Worm (Caenorhabditis elegans) whole organism, L4 larva: Measurements from ENCODE around the gene srx-59.
A peak's percentile ranks its signal among the peaks of the same experiment; 100 is the strongest.

Source experiments
- D1046.2 ChIP-seq: fragments of 200-800 bp; sonication (Bioruptor generic); IDR thresholded peaks from 2 replicates; pipeline ENCODE4 v1.3.6; 2022; ENCODE audit warnings: missing genetic modification characterization, missing compliant biosample characterization
- F10B5.3 ChIP-seq: sonication (generic microtip); optimal IDR thresholded peaks from 2 replicates; lab custom pipeline; 2016; ENCODE audit warnings: mild to moderate bottlenecking, missing genetic modification characterization, missing compliant biosample characterization
- F49E8.2 ChIP-seq: sonication (generic microtip); optimal IDR thresholded peaks from 2 replicates; lab custom pipeline; 2016; ENCODE audit warnings: missing compliant biosample characterization, mild to moderate bottlenecking, missing genetic modification characterization, borderline replicate concordance
- T26A8.4 ChIP-seq: fragments of 200-800 bp; sonication (Bioruptor generic); IDR thresholded peaks from 2 replicates; pipeline ENCODE4 v1.3.6; 2022; ENCODE audit warnings: missing genetic modification characterization, missing compliant biosample characterization
- Y75B8A.6 ChIP-seq: fragments of 200-800 bp; sonication (Bioruptor generic); IDR thresholded peaks from 2 replicates; pipeline ENCODE4 v1.3.6; 2022; ENCODE audit warnings: missing genetic modification reagents, missing genetic modification characterization, missing compliant biosample characterization
- aha-1 ChIP-seq: fragments of 150-350 bp; peaks from one replicate; lab custom pipeline; 2014; ENCODE audit warnings: missing biosample characterization, missing genetic modification characterization
- ama-1 ChIP-seq: fragments of 150-350 bp; optimal IDR thresholded peaks from 2 replicates; lab custom pipeline; 2014; ENCODE audit warnings: inconsistent platforms, mixed read lengths
- ceh-28 ChIP-seq: fragments of 150-350 bp; optimal IDR thresholded peaks from 2 replicates; lab custom pipeline; 2014; ENCODE audit warnings: missing biosample characterization, missing genetic modification reagents, missing genetic modification characterization
- ceh-82 ChIP-seq: sonication (generic microtip); optimal IDR thresholded peaks from 2 replicates; lab custom pipeline; 2017; ENCODE audit warnings: missing biosample characterization, missing genetic modification characterization
- cey-2 ChIP-seq: sonication (generic microtip); optimal IDR thresholded peaks from 3 replicates; lab custom pipeline; 2017; ENCODE audit warnings: missing genetic modification characterization, mild to moderate bottlenecking, missing compliant biosample characterization, antibody characterized with exemption, borderline replicate concordance; ENCODE audit not compliant: insufficient read depth
- daf-16 ChIP-seq, 3 experiments: sonication (generic microtip); optimal IDR thresholded peaks; 2 replicates each; lab custom pipeline; 2016 to 2017; ENCODE audit warnings: missing genetic modification characterization in 3 of 3, missing genetic modification reagents in 3 of 3, mild to moderate bottlenecking in 2 of 3, missing compliant biosample characterization in 2 of 3, missing biosample characterization in 1 of 3, moderate library complexity in 1 of 3
- dmd-8 ChIP-seq: fragments of 200-800 bp; sonication (Bioruptor generic); IDR thresholded peaks from 2 replicates; pipeline ENCODE4 v1.3.6; 2022; ENCODE audit warnings: missing genetic modification characterization, missing compliant biosample characterization
- dve-1 ChIP-seq: sonication (generic microtip); optimal IDR thresholded peaks from 2 replicates; lab custom pipeline; 2017; ENCODE audit warnings: antibody characterized with exemption, mild to moderate bottlenecking, missing genetic modification characterization, missing compliant biosample characterization; ENCODE audit not compliant: insufficient read depth
- egl-27 ChIP-seq: sonication (generic microtip); optimal IDR thresholded peaks from 3 replicates; lab custom pipeline; 2017; ENCODE audit warnings: missing biosample characterization, missing genetic modification reagents, missing genetic modification characterization
- gei-8 ChIP-seq: fragments of 200-800 bp; sonication (Bioruptor generic); optimal IDR thresholded peaks from 2 replicates; lab custom pipeline; 2018; ENCODE audit warnings: mild to moderate bottlenecking, missing genetic modification characterization, missing compliant biosample characterization
- hlh-11 ChIP-seq: fragments of 200-800 bp; sonication (Bioruptor generic); optimal IDR thresholded peaks from 2 replicates; lab custom pipeline; 2018; ENCODE audit warnings: mild to moderate bottlenecking, missing genetic modification characterization, missing compliant biosample characterization
- hmg-1.1 ChIP-seq: fragments of 200-800 bp; sonication (Bioruptor generic); IDR thresholded peaks from 2 replicates; pipeline ENCODE4 v1.3.6; 2022; ENCODE audit warnings: missing genetic modification reagents, missing genetic modification characterization, missing compliant biosample characterization
- lin-1 ChIP-seq: fragments of 200-800 bp; sonication (Bioruptor generic); IDR thresholded peaks from 2 replicates; pipeline ENCODE4 v1.3.6; 2022; ENCODE audit warnings: missing genetic modification reagents, missing genetic modification characterization, missing compliant biosample characterization
- lin-29 ChIP-seq: fragments of 200-800 bp; sonication (Bioruptor generic); IDR thresholded peaks from 2 replicates; pipeline ENCODE4 v1.3.6; 2022; ENCODE audit warnings: missing genetic modification reagents, missing genetic modification characterization, missing compliant biosample characterization
- madf-5 ChIP-seq, 2 experiments: fragments of 200-800 bp; sonication (Bioruptor generic); IDR thresholded peaks; 2 replicates each; pipeline ENCODE4 v1.3.6; 2022; ENCODE audit warnings: missing compliant biosample characterization in 2 of 2, missing genetic modification characterization in 2 of 2
- mes-2 ChIP-seq: sonication (generic microtip); optimal IDR thresholded peaks from 2 replicates; lab custom pipeline; 2016; ENCODE audit warnings: missing genotype, mild to moderate bottlenecking, missing genetic modification characterization, missing compliant biosample characterization; ENCODE audit not compliant: poor library complexity, severe bottlenecking
- mxl-2 ChIP-seq: fragments of 200-800 bp; sonication (Bioruptor generic); conservative IDR thresholded peaks from 2 replicates; pipeline ENCODE4 v1.3.6; 2022; ENCODE audit warnings: missing genetic modification reagents, missing genetic modification characterization, missing compliant biosample characterization
- mxl-3 ChIP-seq: fragments of 200-800 bp; sonication (Bioruptor generic); optimal IDR thresholded peaks from 2 replicates; lab custom pipeline; 2018; ENCODE audit warnings: mild to moderate bottlenecking, missing genetic modification characterization, missing compliant biosample characterization
- nhr-11 ChIP-seq: fragments of 150-350 bp; optimal IDR thresholded peaks from 2 replicates; lab custom pipeline; 2014; ENCODE audit warnings: missing biosample characterization, missing genetic modification characterization
- nhr-6 ChIP-seq: fragments of 150-350 bp; optimal IDR thresholded peaks from 2 replicates; lab custom pipeline; 2014; ENCODE audit warnings: missing biosample characterization, missing genetic modification characterization
- nhr-76 ChIP-seq: fragments of 150-350 bp; optimal IDR thresholded peaks from 2 replicates; lab custom pipeline; 2014; ENCODE audit warnings: missing biosample characterization, missing genetic modification characterization
- nhr-77 ChIP-seq: fragments of 150-350 bp; optimal IDR thresholded peaks from 2 replicates; lab custom pipeline; 2014; ENCODE audit warnings: missing biosample characterization, missing genetic modification characterization
- rbr-2 ChIP-seq: sonication (generic microtip); optimal IDR thresholded peaks from 2 replicates; lab custom pipeline; 2016; ENCODE audit warnings: missing genotype, missing genetic modification characterization, missing compliant biosample characterization
- saeg-2 ChIP-seq: fragments of 200-800 bp; sonication (Bioruptor generic); IDR thresholded peaks from 2 replicates; pipeline ENCODE4 v1.3.6; 2022; ENCODE audit warnings: missing genetic modification reagents, missing genetic modification characterization, missing compliant biosample characterization
- set-16 ChIP-seq: fragments of 200-800 bp; sonication (Bioruptor generic); IDR thresholded peaks from 2 replicates; pipeline ENCODE4 v1.3.6; 2022; ENCODE audit warnings: missing genetic modification reagents, missing genetic modification characterization, missing compliant biosample characterization
- snpc-1.2 ChIP-seq: fragments of 200-800 bp; sonication (Bioruptor generic); IDR thresholded peaks from 2 replicates; pipeline ENCODE4 v1.3.6; 2022; ENCODE audit warnings: missing genetic modification reagents, missing genetic modification characterization, missing compliant biosample characterization
- unc-39 ChIP-seq: sonication (generic microtip); optimal IDR thresholded peaks from 2 replicates; lab custom pipeline; 2017; ENCODE audit warnings: missing biosample characterization, missing genetic modification characterization
- unc-62 ChIP-seq, 3 experiments: fragments of 150-350 bp in 1 of 3; sonication (generic microtip); optimal IDR thresholded peaks in 2 of 3; peaks in 1 of 3; 1 replicate in 1 of 3; 2 replicates in 2 of 3; lab custom pipeline; 2014 to 2017; ENCODE audit warnings: missing biosample characterization in 3 of 3, missing genetic modification characterization in 3 of 3, missing genetic modification reagents in 3 of 3, missing genotype in 1 of 3
- vab-7 ChIP-seq: fragments of 200-800 bp; sonication (Bioruptor generic); IDR thresholded peaks from 2 replicates; pipeline ENCODE4 v1.3.6; 2022; ENCODE audit warnings: missing genetic modification reagents, missing genetic modification characterization, missing compliant biosample characterization
- zip-11 ChIP-seq: fragments of 200-800 bp; sonication (Bioruptor generic); IDR thresholded peaks from 2 replicates; pipeline ENCODE4 v1.3.6; 2022; ENCODE audit warnings: missing genetic modification characterization, missing compliant biosample characterization

The srx-59 gene

DNA sequence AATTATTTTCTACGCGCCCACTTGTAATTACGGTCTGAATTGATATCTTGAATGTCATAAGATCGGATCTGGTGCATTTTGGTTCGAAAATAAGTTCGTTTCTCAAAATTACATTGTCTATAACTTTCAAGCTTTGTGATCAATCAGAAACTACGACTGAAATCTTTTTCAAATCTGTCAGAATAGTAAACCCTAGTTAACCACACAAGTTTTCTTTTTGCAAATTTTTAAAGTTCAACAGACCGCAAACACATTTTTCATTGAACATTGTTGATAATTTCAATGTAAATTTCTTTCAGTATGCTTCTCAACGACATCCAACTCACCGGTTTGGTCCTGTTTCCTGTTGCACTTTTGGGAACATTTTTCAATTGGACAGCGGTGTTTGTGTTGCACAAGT lies at the start of gene srx-59:
TSS of gene srx-59 (plus strand) at position 301 of the 400 bp plus-strand sequence.
- TF ChIP-seq cey-2 (tag; lab: Kevin White, UChicago) (no peak), unc-62 (GFP tag; optimal IDR thresholded peaks at IDR 0.05 in 1 of 2; lab: Kevin White, UChicago) (peak in 1 of 2 experiments; percentile 19), unc-62 (tag; optimal IDR thresholded peaks at IDR 0.05; lab: Kevin White, UChicago) (no peak), nhr-6 (no peak), F10B5.3 (tag; lab: Kevin White, UChicago) (no peak)

DNA sequence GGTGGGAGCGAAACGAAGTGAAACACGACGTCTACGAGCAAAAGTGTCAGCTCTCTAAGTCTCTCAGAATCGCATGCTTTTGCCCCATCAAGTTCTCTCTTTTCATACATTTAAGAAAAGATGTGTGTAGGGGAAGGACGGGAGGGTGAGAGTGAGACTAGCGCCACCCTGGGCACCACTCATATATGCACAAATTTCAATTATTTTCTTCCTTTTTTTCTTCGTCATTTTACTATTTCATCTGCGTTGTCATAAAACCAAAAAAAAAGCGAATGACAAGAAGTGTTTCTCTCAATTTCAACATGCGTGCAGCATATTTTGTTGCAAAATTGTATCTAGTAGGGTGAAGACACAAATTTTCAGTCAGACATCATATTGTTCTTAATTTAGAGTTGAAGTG lies 45.0 kb upstream of the srx-59 start:
- TF ChIP-seq aha-1 (tag; lab: Kevin White, UChicago): peak; percentile 53
- TF ChIP-seq set-16 (GFP tag; lab: Robert Waterston, UW): no peak
- TF ChIP-seq rbr-2 (tag; lab: Kevin White, UChicago): no peak
- no peak for TF ChIP-seq T26A8.4
- TF ChIP-seq unc-62 (GFP tag; optimal IDR thresholded peaks at IDR 0.05 in 1 of 2; lab: Kevin White, UChicago): peak in 1 of 2 experiments; percentile 79
- no peak for TF ChIP-seq unc-62 (tag; optimal IDR thresholded peaks at IDR 0.05; lab: Kevin White, UChicago)
- TF ChIP-seq, all 104 proteins: peak for 2

DNA sequence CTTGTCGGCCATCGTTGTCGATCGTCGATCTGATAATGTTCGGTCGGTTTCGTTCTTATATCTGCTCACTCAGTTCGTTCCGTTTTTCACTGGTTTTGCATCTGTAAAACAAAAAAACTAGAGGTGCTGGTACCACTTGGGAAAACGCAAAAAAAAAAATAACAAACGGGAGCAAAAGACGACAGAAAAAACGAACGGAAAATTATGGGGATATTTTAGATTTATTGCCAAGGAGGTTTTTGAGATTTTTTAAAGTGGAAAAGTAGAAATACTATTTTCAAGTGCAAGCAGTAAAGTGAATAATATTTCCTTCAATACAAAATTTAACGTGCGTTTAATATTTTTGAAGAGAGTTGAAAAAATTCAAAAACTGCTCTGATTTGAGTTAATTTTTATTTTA lies 42.7 kb upstream of the srx-59 start, which contains the start of gene unc-68:
TSS of gene unc-68 (minus strand) at position 101 of the 400 bp plus-strand sequence.
- TF ChIP-seq aha-1 (tag; lab: Kevin White, UChicago) (peak; percentile 52), nhr-11 (no peak)

ce11 chrV:6930284-6930683 lies 41.4 kb upstream of the srx-59 start:
- TF ChIP-seq madf-5 (GFP tag; IDR thresholded peaks at IDR 0.05; lab: Robert Waterston, UW) (no peak), dve-1 (no peak), mxl-2 (no peak), vab-7 (no peak), gei-8 (GFP tag; lab: Kevin White, UChicago) (no peak), F49E8.2 (tag; lab: Kevin White, UChicago) (no peak), T26A8.4 (no peak), daf-16 (GFP tag; optimal IDR thresholded peaks at IDR 0.05; lab: Kevin White, UChicago) (peak in 1 of 2 experiments; percentile 12), daf-16 (tag; optimal IDR thresholded peaks at IDR 0.05; lab: Kevin White, UChicago) (no peak), nhr-11 (peak; percentile 13), unc-39 (no peak), zip-11 (GFP tag; lab: Robert Waterston, UW) (no peak), egl-27 (tag; lab: Kevin White, UChicago) (no peak), lin-1 (GFP tag; lab: Robert Waterston, UW) (no peak), nhr-76 (no peak), unc-62 (GFP tag; optimal IDR thresholded peaks at IDR 0.05 in 1 of 2; lab: Kevin White, UChicago) (no peak), unc-62 (tag; optimal IDR thresholded peaks at IDR 0.05; lab: Kevin White, UChicago) (no peak), hlh-11 (tag; lab: Kevin White, UChicago) (peak; percentile 45)

- TF ChIP-seq cey-2 (tag; lab: Kevin White, UChicago): no peak
- no peak for TF ChIP-seq nhr-77 (tag; lab: Kevin White, UChicago)
- TF ChIP-seq hmg-1.1 (GFP tag; lab: Robert Waterston, UW): no peak
- no peak for TF ChIP-seq D1046.2 (GFP tag; lab: Robert Waterston, UW)
- TF ChIP-seq madf-5 (GFP tag; IDR thresholded peaks at IDR 0.05; lab: Robert Waterston, UW): no peak
- no peak for TF ChIP-seq saeg-2
- no peak for TF ChIP-seq mes-2 (tag; lab: Kevin White, UChicago)
- no peak for TF ChIP-seq snpc-1.2 (GFP tag; lab: Robert Waterston, UW)
- TF ChIP-seq ceh-82 (tag; lab: Kevin White, UChicago): no peak
- no peak for TF ChIP-seq ceh-28 (tag; lab: Kevin White, UChicago)
- no peak for TF ChIP-seq dmd-8
- no peak for TF ChIP-seq mxl-3 (GFP tag; lab: Kevin White, UChicago)
- TF ChIP-seq Y75B8A.6 (GFP tag; lab: Robert Waterston, UW): no peak
- no peak for TF ChIP-seq egl-27 (tag; lab: Kevin White, UChicago)
- TF ChIP-seq lin-29 (GFP tag; lab: Robert Waterston, UW): no peak
- no peak for TF ChIP-seq ama-1
These were observed 37.5 kb upstream of the srx-59 start, which contains the start of gene lipl-6 for ce11 chrV:6934212-6934611. lipl-6 (minus strand) TSS chrV:6934312.
